Worm (Caenorhabditis elegans) whole organism, L4/young adult: ENCODE measurements around the gene fbxb-96.

Source experiments
- dao-5 ChIP-seq: sonication (generic microtip); optimal IDR thresholded peaks from 2 replicates; lab custom pipeline; 2016; ENCODE audit warnings: missing genotype, missing genetic modification characterization, moderate library complexity, missing compliant biosample characterization
- him-1 ChIP-seq: sonication (generic microtip); optimal IDR thresholded peaks from 2 replicates; lab custom pipeline; 2016; ENCODE audit warnings: missing genotype, missing genetic modification reagents, missing genetic modification characterization, missing compliant biosample characterization

- TF ChIP-seq him-1 (tag; lab: Kevin White, UChicago) (no peak), dao-5 (tag; lab: Kevin White, UChicago) (no peak)
These were observed 18.3 kb downstream of the fbxb-96 start, which contains the start of gene math-39 for ce11 chrII:1831883-1832388.
